Worm (Caenorhabditis elegans) whole organism, midembryonic: ENCODE measurements around the gene R05D8.11.

ENCODE experiments used
- cog-1 ChIP-seq: sonication (generic microtip); optimal IDR thresholded peaks from 2 replicates; lab custom pipeline; 2016; ENCODE audit warnings: missing genetic modification characterization, missing compliant biosample characterization
- flt-1 ChIP-seq: fragments of 200-800 bp; sonication (Bioruptor generic); IDR thresholded peaks from 2 replicates; pipeline ENCODE4 v1.3.6; 2022; ENCODE audit warnings: missing genetic modification characterization, missing compliant biosample characterization
- ztf-23 ChIP-seq: fragments of 200-800 bp; sonication (Bioruptor generic); IDR thresholded peaks from 2 replicates; pipeline ENCODE4 v1.3.6; 2022; ENCODE audit warnings: missing genetic modification reagents, missing genetic modification characterization, missing compliant biosample characterization

DNA sequence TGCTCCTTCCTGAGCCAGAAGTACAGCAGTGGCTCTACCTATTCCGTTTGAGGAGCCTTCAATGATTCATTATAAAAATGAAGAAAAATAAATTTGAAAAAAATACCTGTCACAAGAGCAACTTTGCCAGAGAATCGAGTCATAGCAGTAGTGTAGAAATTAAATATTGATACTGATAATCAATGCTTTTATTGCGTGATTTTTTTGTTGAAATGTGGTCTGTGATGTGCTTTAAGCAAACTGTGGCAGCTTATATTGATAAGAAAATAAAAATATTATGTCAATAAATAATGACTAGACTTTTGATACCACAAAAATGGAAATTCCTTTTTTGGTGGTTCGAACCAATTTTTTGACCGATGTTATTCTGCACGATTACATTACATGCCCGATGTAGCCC lies 15.6 kb downstream of the R05D8.11 start, which contains the start of gene dhs-14:
- no peak for TF ChIP-seq flt-1
- no peak for TF ChIP-seq ztf-23 (GFP tag; lab: Robert Waterston, UW)
- TF ChIP-seq cog-1: no peak
